Worm (Caenorhabditis elegans) whole organism, L1 larva: ENCODE measurements around the gene C37H5.5.

Experiments used
- lin-39 ChIP-seq: fragments of 150-350 bp; optimal IDR thresholded peaks from 2 replicates; lab custom pipeline; 2014; ENCODE audit warnings: missing biosample characterization, missing genetic modification reagents, missing genetic modification characterization
- mdl-1 ChIP-seq, 2 experiments: fragments of 150-350 bp; optimal IDR thresholded peaks; 2 replicates each; lab custom pipeline; 2014 to 2017; ENCODE audit warnings: missing biosample characterization in 2 of 2, missing genetic modification characterization in 2 of 2, inconsistent platforms in 1 of 2
- nhr-237 ChIP-seq: fragments of 150-350 bp; optimal IDR thresholded peaks from 2 replicates; lab custom pipeline; 2014; ENCODE audit warnings: missing biosample characterization, missing genetic modification characterization
- nhr-28 ChIP-seq: fragments of 150-350 bp; optimal IDR thresholded peaks from 2 replicates; lab custom pipeline; 2014; ENCODE audit warnings: missing biosample characterization, missing genetic modification characterization
- nhr-90 ChIP-seq: sonication (generic microtip); optimal IDR thresholded peaks from 2 replicates; lab custom pipeline; 2016; ENCODE audit warnings: mild to moderate bottlenecking, missing genetic modification characterization, missing compliant biosample characterization; ENCODE audit not compliant: poor library complexity
- pqm-1 ChIP-seq: sonication (generic microtip); optimal IDR thresholded peaks from 3 replicates; lab custom pipeline; 2017; ENCODE audit warnings: missing biosample characterization, missing genetic modification characterization
- sptf-1 ChIP-seq: fragments of 150-350 bp; optimal IDR thresholded peaks from 2 replicates; lab custom pipeline; 2014; ENCODE audit warnings: missing biosample characterization, missing genetic modification characterization
- unc-62 ChIP-seq: fragments of 150-350 bp; optimal IDR thresholded peaks from 2 replicates; lab custom pipeline; 2014; ENCODE audit warnings: missing biosample characterization, missing genetic modification reagents, missing genetic modification characterization
- ztf-11 ChIP-seq, 2 experiments: sonication (generic microtip); optimal IDR thresholded peaks; 2 replicates each; lab custom pipeline; 2016 to 2017; ENCODE audit warnings: missing genetic modification characterization in 2 of 2, missing biosample characterization in 1 of 2, missing compliant biosample characterization in 1 of 2
- ztf-4 ChIP-seq: fragments of 150-350 bp; optimal IDR thresholded peaks from 2 replicates; lab custom pipeline; 2014; ENCODE audit warnings: missing biosample characterization, missing genetic modification characterization

DNA sequence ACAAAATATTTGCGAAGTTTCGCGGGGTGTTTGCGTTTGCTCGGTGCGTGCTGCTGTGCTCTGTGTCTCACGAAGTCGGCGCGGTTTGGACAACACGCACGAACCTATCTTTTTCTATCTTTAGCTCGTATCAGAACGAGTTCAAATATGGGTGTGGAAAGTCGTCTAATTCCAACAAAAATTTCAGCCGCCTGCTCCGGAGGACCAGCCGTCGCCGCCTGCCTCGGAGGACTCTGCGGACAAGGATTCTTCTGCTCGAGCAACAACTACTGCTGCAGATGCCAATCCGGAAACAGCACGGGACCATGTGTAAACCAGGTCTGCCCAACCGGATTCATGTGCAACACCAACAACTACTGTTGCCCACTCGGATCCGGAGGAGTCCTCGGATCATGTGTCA, 25.2 kb upstream of the C37H5.5 start:
- no peak for TF ChIP-seq nhr-28 (tag; lab: Kevin White, UChicago)
- no peak for TF ChIP-seq ztf-4 (tag; lab: Kevin White, UChicago)
- TF ChIP-seq lin-39 = no peak
- no peak for TF ChIP-seq mdl-1 (tag; optimal IDR thresholded peaks at IDR 0.05; lab: Kevin White, UChicago)
- no peak for TF ChIP-seq nhr-90
- TF ChIP-seq ztf-11 (tag; optimal IDR thresholded peaks at IDR 0.05; lab: Kevin White, UChicago) = no peak
- no peak for TF ChIP-seq pqm-1
- no peak for TF ChIP-seq sptf-1 (tag; lab: Kevin White, UChicago)
- TF ChIP-seq nhr-237 (tag; lab: Kevin White, UChicago) = no peak
- no peak for TF ChIP-seq unc-62 (GFP tag; lab: Kevin White, UChicago)
